Fruit fly (Drosophila melanogaster) whole organism, wandering third instar larva: Measurements from ENCODE around the gene CG10375.

Experiments
- Abd-B ChIP-seq: fragments of >200 bp; optimal IDR thresholded peaks from 2 replicates; lab custom pipeline; 2017; ENCODE audit warnings: missing biosample characterization, missing genetic modification characterization
- CG32264 ChIP-seq: fragments of 200-800 bp; sonication (Bioruptor generic); optimal IDR thresholded peaks from 2 replicates; lab custom pipeline; 2016; ENCODE audit warnings: missing biosample characterization, missing genetic modification characterization
- CG9705 ChIP-seq: fragments of 200-800 bp; sonication (Bioruptor generic); optimal IDR thresholded peaks from 2 replicates; lab custom pipeline; 2018; ENCODE audit warnings: missing biosample characterization, mild to moderate bottlenecking, missing genetic modification characterization
- CrebA ChIP-seq: fragments of 200-800 bp; sonication (Bioruptor generic); optimal IDR thresholded peaks from 2 replicates; lab custom pipeline; 2016; ENCODE audit warnings: missing biosample characterization, mild to moderate bottlenecking, missing genetic modification characterization, borderline replicate concordance
- Dfd ChIP-seq: fragments of >200 bp; optimal IDR thresholded peaks from 2 replicates; lab custom pipeline; 2017; ENCODE audit warnings: missing biosample characterization, missing genetic modification characterization
- Dif ChIP-seq: fragments of 200-275, 200-300 bp; sonication (Bioruptor generic); optimal IDR thresholded peaks from 2 replicates; lab custom pipeline; 2018; ENCODE audit warnings: missing biosample characterization, missing genetic modification characterization; ENCODE audit not compliant: partially characterized antibody
- GATAd ChIP-seq: sonication (Bioruptor generic); optimal IDR thresholded peaks from 2 replicates; lab custom pipeline; 2016; ENCODE audit warnings: missing biosample characterization, missing genetic modification characterization
- HLH106 ChIP-seq: fragments of 200-800 bp; optimal IDR thresholded peaks from 3 replicates; lab custom pipeline; 2019; ENCODE audit warnings: missing biosample characterization, mild to moderate bottlenecking, missing genetic modification characterization, moderate library complexity
- Hnf4 ChIP-seq: fragments of 200-800 bp; sonication (Bioruptor generic); optimal IDR thresholded peaks from 2 replicates; lab custom pipeline; 2016; ENCODE audit warnings: missing biosample characterization, mild to moderate bottlenecking, missing genetic modification characterization
- Hr78 ChIP-seq: fragments of >200 bp; optimal IDR thresholded peaks from 2 replicates; lab custom pipeline; 2017; ENCODE audit warnings: missing biosample characterization, missing genetic modification characterization
- Hr83 ChIP-seq: fragments of 200-300 bp; sonication (Bioruptor generic); optimal IDR thresholded peaks from 2 replicates; lab custom pipeline; 2016; ENCODE audit warnings: missing biosample characterization, mild to moderate bottlenecking, missing genetic modification characterization, moderate library complexity; ENCODE audit not compliant: poor library complexity, severe bottlenecking
- Jra ChIP-seq: sonication (Bioruptor generic); optimal IDR thresholded peaks from 2 replicates; lab custom pipeline; 2016; ENCODE audit warnings: missing biosample characterization, missing genetic modification characterization
- Mio ChIP-seq: sonication (Bioruptor generic); optimal IDR thresholded peaks from 2 replicates; lab custom pipeline; 2016; ENCODE audit warnings: missing biosample characterization, missing genetic modification characterization
- Myc ChIP-seq: fragments of >200 bp; optimal IDR thresholded peaks from 2 replicates; lab custom pipeline; 2017
- N ChIP-seq: fragments of >200 bp; optimal IDR thresholded peaks from 2 replicates; lab custom pipeline; 2018; ENCODE audit warnings: missing biosample characterization, missing external identifiers, missing genetic modification characterization
- OdsH ChIP-seq: fragments of 200-800 bp; sonication (Bioruptor generic); optimal IDR thresholded peaks from 2 replicates; lab custom pipeline; 2016; ENCODE audit warnings: missing biosample characterization, mild to moderate bottlenecking, missing genetic modification characterization
- Rel ChIP-seq, 2 experiments: fragments of 200-800 bp; sonication (Bioruptor generic) in 1 of 2; optimal IDR thresholded peaks; 2 replicates in 1 of 2; 3 replicates in 1 of 2; lab custom pipeline; 2016 to 2019; ENCODE audit warnings: mild to moderate bottlenecking in 2 of 2, missing biosample characterization in 2 of 2, missing genetic modification characterization in 2 of 2, moderate library complexity in 1 of 2
- Sp1 ChIP-seq: fragments of 200-800 bp; sonication (Bioruptor generic); optimal IDR thresholded peaks from 3 replicates; lab custom pipeline; 2019; ENCODE audit warnings: missing biosample characterization, mild to moderate bottlenecking, missing genetic modification characterization, moderate library complexity
- Vsx2 ChIP-seq: fragments of 200-300, 225-300 bp; sonication (Bioruptor generic); optimal IDR thresholded peaks from 2 replicates; lab custom pipeline; 2018; ENCODE audit warnings: missing biosample characterization, missing genetic modification characterization; ENCODE audit not compliant: partially characterized antibody
- br ChIP-seq: fragments of 200-800 bp; sonication (Bioruptor generic); optimal IDR thresholded peaks from 2 replicates; lab custom pipeline; 2016; ENCODE audit warnings: missing biosample characterization, missing genetic modification characterization
- brk ChIP-seq: fragments of 200-800 bp; sonication (Bioruptor generic); optimal IDR thresholded peaks from 2 replicates; lab custom pipeline; 2016; ENCODE audit warnings: missing biosample characterization, mild to moderate bottlenecking, missing genetic modification characterization
- dl ChIP-seq, 2 experiments: fragments of 175-275, 200-275 bp in 1 of 2; fragments of 200-275 bp in 1 of 2; sonication (Bioruptor generic); optimal IDR thresholded peaks; lab custom pipeline; 2018; ENCODE audit warnings: mild to moderate bottlenecking in 2 of 2, missing biosample characterization in 2 of 2, missing genetic modification characterization in 2 of 2, moderate library complexity in 2 of 2; ENCODE audit not compliant: partially characterized antibody in 2 of 2, insufficient read depth in 1 of 2
- dmrt93B ChIP-seq: fragments of 200-800 bp; sonication (Bioruptor generic); optimal IDR thresholded peaks from 2 replicates; lab custom pipeline; 2018; ENCODE audit warnings: missing biosample characterization, mild to moderate bottlenecking, missing genetic modification characterization
- dsf ChIP-seq: sonication (Bioruptor generic); optimal IDR thresholded peaks from 2 replicates; lab custom pipeline; 2016; ENCODE audit warnings: missing biosample characterization, missing genetic modification characterization, borderline replicate concordance
- ey ChIP-seq: fragments of 200-800 bp; sonication (Bioruptor generic); optimal IDR thresholded peaks from 2 replicates; lab custom pipeline; 2016; ENCODE audit warnings: missing biosample characterization, missing genetic modification characterization
- foxo ChIP-seq, 2 experiments: fragments of 200-800 bp; sonication (Bioruptor generic); optimal IDR thresholded peaks; 2 replicates in 1 of 2; 3 replicates in 1 of 2; lab custom pipeline; 2016 to 2017; ENCODE audit warnings: missing biosample characterization in 2 of 2, missing genetic modification characterization in 2 of 2
- fru ChIP-seq: fragments of 200-800 bp; sonication (Bioruptor generic); optimal IDR thresholded peaks from 3 replicates; lab custom pipeline; 2016; ENCODE audit warnings: missing biosample characterization, mild to moderate bottlenecking, missing genetic modification characterization
- h ChIP-seq: fragments of 200-800 bp; sonication (Bioruptor generic); optimal IDR thresholded peaks from 3 replicates; lab custom pipeline; 2016; ENCODE audit warnings: missing biosample characterization, mild to moderate bottlenecking, missing genetic modification characterization
- jim ChIP-seq: fragments of 175-275, 200-325 bp; sonication (Bioruptor generic); optimal IDR thresholded peaks from 2 replicates; lab custom pipeline; 2016; ENCODE audit warnings: missing biosample characterization, mild to moderate bottlenecking, missing genetic modification characterization
- lola ChIP-seq: fragments of >200 bp; optimal IDR thresholded peaks from 2 replicates; lab custom pipeline; 2017; ENCODE audit warnings: missing biosample characterization, missing genetic modification characterization
- pan ChIP-seq: fragments of >200 bp; optimal IDR thresholded peaks from 2 replicates; lab custom pipeline; 2017
- psq ChIP-seq: fragments of 200-800 bp; sonication (Bioruptor generic); optimal IDR thresholded peaks from 3 replicates; lab custom pipeline; 2017; ENCODE audit warnings: missing biosample characterization, mild to moderate bottlenecking, missing genetic modification characterization, moderate library complexity
- rgr ChIP-seq: fragments of 200-800 bp; sonication (Bioruptor generic); optimal IDR thresholded peaks from 3 replicates; lab custom pipeline; 2016; ENCODE audit warnings: missing biosample characterization, mild to moderate bottlenecking, missing genetic modification characterization
- sage ChIP-seq: fragments of 200-800 bp; sonication (Bioruptor generic); optimal IDR thresholded peaks from 2 replicates; lab custom pipeline; 2016; ENCODE audit warnings: missing biosample characterization, mild to moderate bottlenecking, missing genetic modification characterization
- sv ChIP-seq: fragments of 200-800 bp; sonication (Bioruptor generic); optimal IDR thresholded peaks from 3 replicates; lab custom pipeline; 2016; ENCODE audit warnings: missing biosample characterization, missing genetic modification characterization
- tai ChIP-seq: sonication (Bioruptor generic); optimal IDR thresholded peaks from 2 replicates; lab custom pipeline; 2016; ENCODE audit warnings: missing biosample characterization, missing genetic modification characterization
- usp ChIP-seq: fragments of >200 bp; optimal IDR thresholded peaks from 2 replicates; lab custom pipeline; 2017; ENCODE audit warnings: missing biosample characterization, missing genetic modification characterization
- woc ChIP-seq: sonication (Bioruptor generic); optimal IDR thresholded peaks from 2 replicates; lab custom pipeline; 2016; ENCODE audit warnings: missing biosample characterization, mild to moderate bottlenecking, missing genetic modification characterization

The CG10375 gene

DNA sequence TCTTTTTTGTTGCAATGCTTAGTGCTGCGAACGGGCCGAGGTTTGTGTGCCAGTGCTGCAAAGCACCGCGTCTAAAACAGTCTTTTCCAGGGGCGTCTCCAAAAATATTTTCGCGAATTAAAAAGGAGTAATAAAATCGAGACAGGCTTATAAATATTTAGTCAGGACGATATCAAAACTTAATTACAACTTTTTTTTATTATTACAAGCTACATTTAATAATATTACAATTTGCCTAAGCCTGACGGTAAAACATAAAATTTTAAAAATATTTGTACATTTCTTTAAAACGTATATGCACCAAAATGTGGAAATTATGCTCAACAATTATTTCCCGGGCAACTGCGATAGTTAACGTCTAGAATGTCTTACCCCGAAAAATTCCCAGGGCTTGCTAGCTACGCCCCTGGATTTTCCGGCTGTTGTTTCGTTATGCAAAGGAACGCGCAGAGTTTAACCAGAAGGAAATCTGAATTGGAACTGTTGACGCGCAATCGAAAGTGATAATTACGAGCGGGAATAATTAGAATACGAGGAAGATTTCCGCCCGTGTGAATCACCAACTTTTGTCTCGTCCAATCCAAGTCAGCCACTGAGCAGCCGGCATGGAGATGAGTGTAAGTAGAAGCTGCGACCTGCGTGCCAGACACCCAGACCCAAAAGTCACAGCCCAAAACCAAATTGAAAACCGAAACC, 9.5 kb upstream of the CG10375 start, which contains the start of the genes PTPMT1 and Hrd3:
Gene PTPMT1 (plus strand): TSS at position 428 of the 696 bp plus-strand sequence.
Gene Hrd3 (minus strand): TSS at position 646 of the 696 bp plus-strand sequence.
- TF ChIP-seq foxo (GFP tag; optimal IDR thresholded peaks at IDR 0.05; lab: Kevin White, UChicago): peak; percentile 92 to 99
- no peak for TF ChIP-seq Hr78
- TF ChIP-seq Mio: peak; percentile 85
- peak; percentile 99 for TF ChIP-seq h (GFP tag; lab: Kevin White, UChicago)
- peak; percentile 96 for TF ChIP-seq sage (GFP tag; lab: Kevin White, UChicago)
- TF ChIP-seq OdsH: peak; percentile 98
- peak; percentile 99 for TF ChIP-seq dmrt93B (GFP tag; lab: Kevin White, UChicago)
- TF ChIP-seq Sp1: peak; percentile 99
- no peak for TF ChIP-seq usp
- TF ChIP-seq psq: peak; percentile 97
- TF ChIP-seq dsf (GFP tag; lab: Kevin White, UChicago): peak; percentile 93
- TF ChIP-seq CrebA (GFP tag; lab: Kevin White, UChicago): no peak
- TF ChIP-seq Jra (GFP tag; lab: Kevin White, UChicago): peak; percentile 97
- no peak for TF ChIP-seq Abd-B (GFP tag; lab: Kevin White, UChicago)
- TF ChIP-seq GATAd: peak; percentile 95
- peak; percentile 95 for TF ChIP-seq Hnf4 (GFP tag; lab: Kevin White, UChicago)
- no peak for TF ChIP-seq N
- TF ChIP-seq jim: peak; percentile 68
- no peak for TF ChIP-seq lola (GFP tag; lab: Kevin White, UChicago)
- TF ChIP-seq rgr (GFP tag; lab: Kevin White, UChicago): peak; percentile 98
- TF ChIP-seq sv: peak; percentile 99
- TF ChIP-seq CG32264 (GFP tag; lab: Kevin White, UChicago): peak; percentile 90
- no peak for TF ChIP-seq dl (GFP tag; optimal IDR thresholded peaks at IDR 0.05; lab: Kevin White, UChicago; ENCODE audit: insufficient read depth in 1 of 2, partially characterized antibody in 2 of 2)
- peak; percentile 1 for TF ChIP-seq Dif (GFP tag; lab: Kevin White, UChicago)
- TF ChIP-seq br: peak; percentile 98
- peak; percentile 97 for TF ChIP-seq ey (GFP tag; lab: Kevin White, UChicago)
- TF ChIP-seq pan: no peak
- TF ChIP-seq woc (GFP tag; lab: Kevin White, UChicago): peak; percentile 94
- peak; percentile 99 for TF ChIP-seq HLH106 (tag; lab: Kevin White, UChicago)
- no peak for TF ChIP-seq Dfd (GFP tag; lab: Kevin White, UChicago)
- TF ChIP-seq Hr83 (GFP tag; lab: Kevin White, UChicago): peak; percentile 85
- TF ChIP-seq Myc (lab: Kevin White, UChicago): no peak
- TF ChIP-seq CG9705 (GFP tag; lab: Kevin White, UChicago): peak; percentile 96
- no peak for TF ChIP-seq brk (GFP tag; lab: Kevin White, UChicago)
- no peak for TF ChIP-seq tai
- no peak for TF ChIP-seq Vsx2 (GFP tag; lab: Kevin White, UChicago)
- TF ChIP-seq Rel (GFP tag; optimal IDR thresholded peaks at IDR 0.05; lab: Kevin White, UChicago): peak; percentile 81
- TF ChIP-seq Rel (tag; optimal IDR thresholded peaks at IDR 0.05; lab: Kevin White, UChicago): peak; percentile 89
- TF ChIP-seq fru: peak; percentile 99

DNA sequence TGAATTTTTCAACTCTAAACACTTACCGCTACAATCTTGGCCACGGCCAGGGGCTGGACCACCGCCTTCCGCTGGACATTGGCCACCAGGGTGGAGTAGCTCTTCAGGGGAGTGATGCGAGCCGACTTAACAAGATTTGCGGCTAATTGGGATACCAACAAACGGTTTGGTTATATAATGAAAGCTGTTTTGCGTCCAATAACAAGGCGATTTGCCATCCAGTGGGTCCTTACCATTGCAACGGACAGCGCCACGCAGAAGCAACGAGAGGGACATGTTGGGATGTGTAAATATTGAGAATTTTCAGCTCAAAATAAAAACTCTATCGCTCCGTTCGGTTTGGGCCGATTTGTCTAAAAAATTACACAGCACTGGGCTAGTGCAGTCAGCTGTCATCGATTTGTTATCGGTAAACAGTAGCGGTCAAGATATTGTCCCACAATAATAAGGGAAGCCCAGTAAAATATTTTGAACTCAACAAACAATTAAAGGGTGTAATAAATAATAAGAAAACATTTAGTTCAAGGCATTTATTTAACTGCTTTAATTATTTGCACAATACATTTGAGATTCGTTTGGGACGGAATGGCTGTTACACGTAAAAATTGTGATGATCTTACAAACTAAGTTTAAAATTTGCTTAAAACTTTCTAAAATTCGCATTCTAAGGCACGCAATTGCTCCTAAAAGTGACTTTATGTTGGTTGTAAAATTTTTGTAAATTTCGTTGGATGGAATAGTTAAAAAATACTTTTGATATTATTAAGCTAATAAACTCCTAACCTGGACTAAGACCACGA, 7.1 kb upstream of the CG10375 start, which contains the start of gene SdhD:
Gene SdhD (minus strand): TSS at position 382 of the 800 bp plus-strand sequence.
- TF ChIP-seq Rel (GFP tag; optimal IDR thresholded peaks at IDR 0.05; lab: Kevin White, UChicago) (no peak), Rel (tag; optimal IDR thresholded peaks at IDR 0.05; lab: Kevin White, UChicago) (peak; percentile 88), Myc (lab: Kevin White, UChicago) (peak; percentile 15), rgr (GFP tag; lab: Kevin White, UChicago) (peak; percentile 52), pan (no peak), br (peak; percentile 54), woc (GFP tag; lab: Kevin White, UChicago) (no peak), GATAd (no peak), dsf (GFP tag; lab: Kevin White, UChicago) (no peak), Abd-B (GFP tag; lab: Kevin White, UChicago) (no peak), Jra (GFP tag; lab: Kevin White, UChicago) (peak; percentile 57), Hr83 (GFP tag; lab: Kevin White, UChicago) (peak; percentile 84), tai (no peak), sv (peak; percentile 21), Hnf4 (GFP tag; lab: Kevin White, UChicago) (peak; percentile 72), fru (peak; percentile 15), h (GFP tag; lab: Kevin White, UChicago) (peak; percentile 39), CG32264 (GFP tag; lab: Kevin White, UChicago) (no peak), Sp1 (peak; percentile 31), psq (no peak), foxo (GFP tag; optimal IDR thresholded peaks at IDR 0.05; lab: Kevin White, UChicago) (peak in 1 of 2 experiments; percentile 50), Vsx2 (GFP tag; lab: Kevin White, UChicago) (no peak), OdsH (peak; percentile 48), ey (GFP tag; lab: Kevin White, UChicago) (peak; percentile 18), sage (GFP tag; lab: Kevin White, UChicago) (no peak)
